Worm (Caenorhabditis elegans) whole organism, L4 larva: ENCODE measurements around the gene snf-7.

Experiments used
- nhr-11 ChIP-seq: fragments of 150-350 bp; optimal IDR thresholded peaks from 2 replicates; lab custom pipeline; 2014; ENCODE audit warnings: missing biosample characterization, missing genetic modification characterization
- unc-62 ChIP-seq, 3 experiments: fragments of 150-350 bp in 1 of 3; sonication (generic microtip); optimal IDR thresholded peaks in 2 of 3; peaks in 1 of 3; 1 replicate in 1 of 3; 2 replicates in 2 of 3; lab custom pipeline; 2014 to 2017; ENCODE audit warnings: missing biosample characterization in 3 of 3, missing genetic modification characterization in 3 of 3, missing genetic modification reagents in 3 of 3, missing genotype in 1 of 3

DNA sequence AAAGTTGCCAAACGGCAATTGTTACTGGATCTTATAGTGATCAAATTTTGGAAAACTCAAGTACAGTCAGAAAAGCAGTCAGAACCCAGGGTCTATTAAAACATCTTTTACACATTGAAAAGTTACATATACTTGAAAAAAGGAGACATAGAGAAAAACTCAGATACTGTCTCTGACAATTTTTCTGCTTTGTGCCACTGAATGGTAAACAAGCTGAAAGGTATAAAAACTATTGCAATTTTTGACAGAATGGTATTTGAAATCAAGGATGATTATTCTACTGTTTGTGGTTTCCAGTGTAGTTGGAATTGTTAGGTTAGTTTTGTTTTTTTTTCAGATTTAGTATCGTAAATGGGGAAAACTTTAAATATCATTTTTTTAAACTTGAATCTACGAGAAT lies 15.5 kb downstream of the snf-7 start, which contains the start of gene cyp-13A11:
- TF ChIP-seq unc-62 (GFP tag; optimal IDR thresholded peaks at IDR 0.05 in 1 of 2; lab: Kevin White, UChicago) = no peak
- no peak for TF ChIP-seq unc-62 (tag; optimal IDR thresholded peaks at IDR 0.05; lab: Kevin White, UChicago)
- TF ChIP-seq nhr-11 (tag; lab: Kevin White, UChicago) = no peak
